Worm (Caenorhabditis elegans) whole organism, late embryonic: Measurements from ENCODE around the gene ZK632.10.

Source experiments
- nhr-11 ChIP-seq: fragments of 150-350 bp; optimal IDR thresholded peaks from 2 replicates; lab custom pipeline; 2014; ENCODE audit warnings: missing biosample characterization, missing genetic modification characterization
- pha-4 ChIP-seq: fragments of 150-350 bp; optimal IDR thresholded peaks from 2 replicates; lab custom pipeline; 2018; ENCODE audit warnings: missing biosample characterization, missing genetic modification reagents, missing genetic modification characterization
- sox-2 ChIP-seq: fragments of 200-800 bp; sonication (Bioruptor generic); IDR thresholded peaks from 2 replicates; pipeline ENCODE4 v1.3.6; 2022; ENCODE audit warnings: missing genetic modification reagents, missing genetic modification characterization, missing compliant biosample characterization

DNA sequence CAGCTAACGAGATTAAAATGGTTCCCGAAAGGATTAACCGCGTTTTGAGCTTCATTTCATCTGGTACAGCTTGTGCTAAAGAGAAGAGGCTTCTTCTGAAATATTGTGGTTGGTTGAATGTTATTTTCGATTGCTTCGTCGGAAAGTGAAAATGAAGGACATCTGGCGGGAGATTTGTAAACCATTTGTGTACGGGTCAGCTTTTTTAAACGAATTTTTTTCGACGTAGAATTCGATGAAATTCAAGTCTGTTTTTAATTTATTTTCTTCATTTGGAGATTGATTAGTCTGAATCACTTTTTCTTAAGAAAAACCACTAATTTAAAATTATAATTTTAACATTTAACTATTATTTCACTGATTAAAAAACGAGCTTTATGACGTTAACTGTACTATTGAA is 47.3 kb downstream of the ZK632.10 start, which contains the start of gene sqv-3:
- no peak for TF ChIP-seq nhr-11 (tag; lab: Kevin White, UChicago)
- no peak for TF ChIP-seq pha-4 (tag; lab: Kevin White, UChicago)
- no peak for TF ChIP-seq sox-2 (GFP tag; lab: Robert Waterston, UW)
